Worm (Caenorhabditis elegans): Measurements from ENCODE around the gene B0280.11.

The B0280.11 gene

ce11 chrIII:7161055-7161454 lies 23.0 kb upstream of the B0280.11 start, which contains the start of gene rnp-7:
Gene rnp-7, minus strand, starts transcription at chrIII:7161155.
- TF ChIP-seq W03F9.2 (tag; optimal IDR thresholded peaks at IDR 0.05), result no peak
- TF ChIP-seq him-1 (tag; optimal IDR thresholded peaks at IDR 0.05), result no peak
- TF ChIP-seq dao-5 (tag; optimal IDR thresholded peaks at IDR 0.05), result no peak

ce11 chrIII:7159246-7159645 lies 21.2 kb upstream of the B0280.11 start:
- TF ChIP-seq W03F9.2 (tag; optimal IDR thresholded peaks at IDR 0.05) (no peak), him-1 (tag; optimal IDR thresholded peaks at IDR 0.05) (no peak), dao-5 (tag; optimal IDR thresholded peaks at IDR 0.05) (no peak)

- TF ChIP-seq him-1 (tag; optimal IDR thresholded peaks at IDR 0.05) (no peak), W03F9.2 (tag; optimal IDR thresholded peaks at IDR 0.05) (no peak), dao-5 (tag; optimal IDR thresholded peaks at IDR 0.05) (no peak)
Measured at ce11 chrIII:7158709-7159108, 20.6 kb upstream of the B0280.11 start, which contains the start of gene nuo-4. Gene nuo-4, minus strand, starts transcription at chrIII:7158809.

ce11 chrIII:7155631-7156030 lies 17.6 kb upstream of the B0280.11 start:
- TF ChIP-seq W03F9.2 (tag; optimal IDR thresholded peaks at IDR 0.05) (peak; percentile 51), him-1 (tag; optimal IDR thresholded peaks at IDR 0.05) (peak; percentile 88), dao-5 (tag; optimal IDR thresholded peaks at IDR 0.05) (no peak)

ce11 chrIII:7154526-7154925 lies 16.4 kb upstream of the B0280.11 start:
- TF ChIP-seq dao-5 (tag; optimal IDR thresholded peaks at IDR 0.05), result no peak
- no peak for TF ChIP-seq W03F9.2 (tag; optimal IDR thresholded peaks at IDR 0.05)
- no peak for TF ChIP-seq him-1 (tag; optimal IDR thresholded peaks at IDR 0.05)

- TF ChIP-seq him-1 (tag; optimal IDR thresholded peaks at IDR 0.05) (peak; percentile 26), dao-5 (tag; optimal IDR thresholded peaks at IDR 0.05) (no peak), W03F9.2 (tag; optimal IDR thresholded peaks at IDR 0.05) (peak; percentile 74)
Measured at ce11 chrIII:7153747-7154238, 15.7 kb upstream of the B0280.11 start, which contains the start of gene ogt-1. Gene ogt-1, minus strand, starts transcription at chrIII:7153797.

ce11 chrIII:7152569-7152968 lies 14.5 kb upstream of the B0280.11 start:
- TF ChIP-seq him-1 (tag; optimal IDR thresholded peaks at IDR 0.05) (no peak), dao-5 (tag; optimal IDR thresholded peaks at IDR 0.05) (no peak), W03F9.2 (tag; optimal IDR thresholded peaks at IDR 0.05) (no peak)

ce11 chrIII:7150162-7150561 lies 12.1 kb upstream of the B0280.11 start:
- TF ChIP-seq W03F9.2 (tag; optimal IDR thresholded peaks at IDR 0.05) (no peak), dao-5 (tag; optimal IDR thresholded peaks at IDR 0.05) (no peak), him-1 (tag; optimal IDR thresholded peaks at IDR 0.05) (no peak)

- TF ChIP-seq him-1 (tag; optimal IDR thresholded peaks at IDR 0.05) (no peak), dao-5 (tag; optimal IDR thresholded peaks at IDR 0.05) (no peak), W03F9.2 (tag; optimal IDR thresholded peaks at IDR 0.05) (no peak)
Measured at ce11 chrIII:7148191-7148590, 10.1 kb upstream of the B0280.11 start.

- TF ChIP-seq dao-5 (tag; optimal IDR thresholded peaks at IDR 0.05) (no peak), him-1 (tag; optimal IDR thresholded peaks at IDR 0.05) (no peak), W03F9.2 (tag; optimal IDR thresholded peaks at IDR 0.05) (no peak)
Measured at ce11 chrIII:7146341-7146740, 8.3 kb upstream of the B0280.11 start.

- no peak for TF ChIP-seq him-1 (tag; optimal IDR thresholded peaks at IDR 0.05)
- no peak for TF ChIP-seq W03F9.2 (tag; optimal IDR thresholded peaks at IDR 0.05)
Measured at ce11 chrIII:7144749-7145148, 6.7 kb upstream of the B0280.11 start, which contains the start of gene glr-2. Gene glr-2, minus strand, starts transcription at chrIII:7144959.

- TF ChIP-seq him-1 (tag; optimal IDR thresholded peaks at IDR 0.05) (no peak), W03F9.2 (tag; optimal IDR thresholded peaks at IDR 0.05) (no peak), dao-5 (tag; optimal IDR thresholded peaks at IDR 0.05) (no peak)
Measured at ce11 chrIII:7142172-7142601, 4.1 kb upstream of the B0280.11 start.

- TF ChIP-seq W03F9.2 (tag; optimal IDR thresholded peaks at IDR 0.05), result peak; percentile 66
- no peak for TF ChIP-seq dao-5 (tag; optimal IDR thresholded peaks at IDR 0.05)
- no peak for TF ChIP-seq him-1 (tag; optimal IDR thresholded peaks at IDR 0.05)
Measured at ce11 chrIII:7141285-7141715, 3.2 kb upstream of the B0280.11 start.

- TF ChIP-seq dao-5 (tag; optimal IDR thresholded peaks at IDR 0.05), result no peak
Measured at ce11 chrIII:7140228-7140710, 2.2 kb upstream of the B0280.11 start.

- no peak for TF ChIP-seq him-1 (tag; optimal IDR thresholded peaks at IDR 0.05)
- TF ChIP-seq dao-5 (tag; optimal IDR thresholded peaks at IDR 0.05), result no peak
- no peak for TF ChIP-seq W03F9.2 (tag; optimal IDR thresholded peaks at IDR 0.05)
Measured at ce11 chrIII:7136015-7136414, 2.1 kb downstream of the B0280.11 start, which contains the start of gene B0280.17. Gene B0280.17, minus strand, starts transcription at chrIII:7136115.

All from whole organism, L4/young adult.